Worm (Caenorhabditis elegans) whole organism, mixed stage, embryonic: ENCODE measurements around the gene C10G8.2.

Experiments
- M03D4.4 ChIP-seq: sonication (generic microtip); optimal IDR thresholded peaks from 2 replicates; lab custom pipeline; 2017; ENCODE audit warnings: mild to moderate bottlenecking, missing genetic modification characterization, missing compliant biosample characterization
- bed-3 ChIP-seq: fragments of 200-800 bp; sonication (Bioruptor generic); optimal IDR thresholded peaks from 3 replicates; lab custom pipeline; 2018; ENCODE audit warnings: mild to moderate bottlenecking, missing genetic modification characterization, moderate library complexity, missing compliant biosample characterization
- blmp-1 ChIP-seq: fragments of 150-350 bp; optimal IDR thresholded peaks from 2 replicates; lab custom pipeline; 2014; ENCODE audit warnings: missing biosample characterization, missing genetic modification characterization
- ceh-39 ChIP-seq: fragments of 150-350 bp; optimal IDR thresholded peaks from 2 replicates; lab custom pipeline; 2014; ENCODE audit warnings: missing biosample characterization, missing genetic modification characterization
- ceh-43 ChIP-seq: fragments of 200-800 bp; sonication (Bioruptor generic); optimal IDR thresholded peaks from 2 replicates; lab custom pipeline; 2018; ENCODE audit warnings: mild to moderate bottlenecking, missing genetic modification characterization, moderate library complexity, missing compliant biosample characterization
- ceh-83 ChIP-seq: fragments of 200-800 bp; sonication (Bioruptor generic); optimal IDR thresholded peaks from 2 replicates; lab custom pipeline; 2018; ENCODE audit warnings: mild to moderate bottlenecking, missing genetic modification characterization, missing compliant biosample characterization
- ces-1 ChIP-seq: fragments of 150-350 bp; optimal IDR thresholded peaks from 2 replicates; lab custom pipeline; 2014; ENCODE audit warnings: missing biosample characterization, missing genetic modification reagents, missing genetic modification characterization
- cnd-1 ChIP-seq: fragments of 200-800 bp; sonication (Bioruptor generic); optimal IDR thresholded peaks from 2 replicates; lab custom pipeline; 2018; ENCODE audit warnings: mild to moderate bottlenecking, missing genetic modification characterization, missing compliant biosample characterization
- elt-1 ChIP-seq: sonication (generic microtip); optimal IDR thresholded peaks from 2 replicates; lab custom pipeline; 2017; ENCODE audit warnings: missing genetic modification characterization, mild to moderate bottlenecking, missing compliant biosample characterization, antibody characterized with exemption, moderate library complexity, borderline replicate concordance; ENCODE audit not compliant: insufficient read depth
- elt-3 ChIP-seq: fragments of 150-350 bp; optimal IDR thresholded peaks from 2 replicates; lab custom pipeline; 2014; ENCODE audit warnings: missing biosample characterization, missing genetic modification characterization
- flh-1 ChIP-seq: fragments of 200-800 bp; sonication (Bioruptor generic); optimal IDR thresholded peaks from 2 replicates; lab custom pipeline; 2018; ENCODE audit warnings: mild to moderate bottlenecking, missing genetic modification characterization, moderate library complexity, missing compliant biosample characterization
- ham-2 ChIP-seq: fragments of 200-800 bp; sonication (Bioruptor generic); optimal IDR thresholded peaks from 2 replicates; lab custom pipeline; 2018; ENCODE audit warnings: mild to moderate bottlenecking, missing genetic modification characterization, missing compliant biosample characterization
- hlh-1 ChIP-seq: fragments of 150-350 bp; optimal IDR thresholded peaks from 2 replicates; lab custom pipeline; 2014; ENCODE audit warnings: missing biosample characterization, missing genetic modification reagents, missing genetic modification characterization
- lin-13 ChIP-seq: fragments of 150-350 bp; optimal IDR thresholded peaks from 2 replicates; lab custom pipeline; 2014; ENCODE audit warnings: missing biosample characterization, missing genetic modification characterization
- lin-32 ChIP-seq: fragments of 200-800 bp; sonication (Bioruptor generic); optimal IDR thresholded peaks from 2 replicates; lab custom pipeline; 2018; ENCODE audit warnings: mild to moderate bottlenecking, missing genetic modification characterization, missing compliant biosample characterization
- lsy-2 ChIP-seq: fragments of 150-350 bp; optimal IDR thresholded peaks from 2 replicates; lab custom pipeline; 2014; ENCODE audit warnings: missing biosample characterization, missing genetic modification characterization
- mab-5 ChIP-seq: fragments of 150-350 bp; optimal IDR thresholded peaks from 2 replicates; lab custom pipeline; 2014; ENCODE audit warnings: missing biosample characterization, missing genetic modification characterization
- mep-1 ChIP-seq: fragments of 150-350 bp; optimal IDR thresholded peaks from 2 replicates; lab custom pipeline; 2017; ENCODE audit warnings: missing biosample characterization, missing genetic modification reagents, missing genetic modification characterization, inconsistent platforms
- mls-2 ChIP-seq: sonication (generic microtip); optimal IDR thresholded peaks from 2 replicates; lab custom pipeline; 2016; ENCODE audit warnings: mild to moderate bottlenecking, missing genetic modification characterization, moderate library complexity, missing compliant biosample characterization
- nhr-12 ChIP-seq: fragments of 150-350 bp; optimal IDR thresholded peaks from 2 replicates; lab custom pipeline; 2014; ENCODE audit warnings: missing biosample characterization, missing genetic modification characterization
- nhr-2 ChIP-seq: fragments of 150-350 bp; optimal IDR thresholded peaks from 2 replicates; lab custom pipeline; 2014; ENCODE audit warnings: missing biosample characterization, missing genetic modification characterization
- nhr-28 ChIP-seq: fragments of 150-350 bp; optimal IDR thresholded peaks from 2 replicates; lab custom pipeline; 2014; ENCODE audit warnings: missing biosample characterization, missing genetic modification characterization
- pha-4 ChIP-seq: fragments of 150-350 bp; optimal IDR thresholded peaks from 2 replicates; lab custom pipeline; 2018; ENCODE audit warnings: missing biosample characterization, missing genetic modification reagents, missing genetic modification characterization
- sem-2 ChIP-seq: fragments of 200-800 bp; sonication (Bioruptor generic); optimal IDR thresholded peaks from 2 replicates; lab custom pipeline; 2018; ENCODE audit warnings: mild to moderate bottlenecking, missing genetic modification characterization, missing compliant biosample characterization
- snpc-4 ChIP-seq: fragments of 150-350 bp; optimal IDR thresholded peaks from 2 replicates; lab custom pipeline; 2014; ENCODE audit warnings: missing biosample characterization, missing genetic modification characterization
- sptf-1 ChIP-seq: sonication (generic microtip); optimal IDR thresholded peaks from 2 replicates; lab custom pipeline; 2017; ENCODE audit warnings: mild to moderate bottlenecking, missing genetic modification characterization, moderate library complexity, missing compliant biosample characterization
- tbx-8 ChIP-seq: fragments of 200-800 bp; sonication (Bioruptor generic); optimal IDR thresholded peaks from 2 replicates; lab custom pipeline; 2018; ENCODE audit warnings: mild to moderate bottlenecking, missing genetic modification characterization, moderate library complexity, missing compliant biosample characterization
- unc-120 ChIP-seq: sonication (generic microtip); optimal IDR thresholded peaks from 2 replicates; lab custom pipeline; 2017; ENCODE audit warnings: missing genetic modification characterization, missing compliant biosample characterization; ENCODE audit not compliant: poor library complexity, severe bottlenecking
- unc-39 ChIP-seq: fragments of 150-350 bp; optimal IDR thresholded peaks from 2 replicates; lab custom pipeline; 2014; ENCODE audit warnings: missing biosample characterization, missing genetic modification characterization
- unc-62 ChIP-seq: fragments of 150-350 bp; optimal IDR thresholded peaks from 2 replicates; lab custom pipeline; 2014; ENCODE audit warnings: missing biosample characterization, missing genetic modification reagents, missing genetic modification characterization
- zip-8 ChIP-seq: fragments of 150-350 bp; optimal IDR thresholded peaks from 2 replicates; lab custom pipeline; 2014; ENCODE audit warnings: missing biosample characterization, missing genetic modification characterization

C10G8.2 gene

DNA sequence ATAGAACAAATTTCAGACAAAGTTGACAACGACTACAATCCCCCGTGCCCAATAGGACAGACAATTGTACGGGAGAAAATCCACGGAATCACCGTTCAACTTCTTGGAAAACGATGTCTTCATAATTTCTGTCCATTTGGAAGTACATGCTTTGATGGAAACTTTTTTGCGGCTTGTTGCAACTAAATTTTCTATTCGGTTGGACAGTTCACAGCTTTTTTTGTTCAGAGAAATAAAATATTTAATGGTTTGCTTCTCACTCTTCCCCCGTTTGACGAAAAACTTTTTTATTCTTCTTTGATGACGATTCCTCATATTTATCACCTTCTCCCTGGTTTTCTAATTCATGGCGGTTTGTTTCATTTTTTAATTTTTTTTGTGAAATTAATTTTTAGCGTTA, at the start of gene C10G8.2:
TSS of gene C10G8.2 (plus strand) at position 301 of the 400 bp plus-strand sequence.
- TF ChIP-seq elt-3 (tag; lab: Kevin White, UChicago) (no peak), zip-8 (no peak), unc-39 (tag; lab: Kevin White, UChicago) (no peak), mab-5 (tag; lab: Kevin White, UChicago) (no peak), unc-120 (no peak)
- TF ChIP-seq, all 35 proteins: peak for 0

DNA sequence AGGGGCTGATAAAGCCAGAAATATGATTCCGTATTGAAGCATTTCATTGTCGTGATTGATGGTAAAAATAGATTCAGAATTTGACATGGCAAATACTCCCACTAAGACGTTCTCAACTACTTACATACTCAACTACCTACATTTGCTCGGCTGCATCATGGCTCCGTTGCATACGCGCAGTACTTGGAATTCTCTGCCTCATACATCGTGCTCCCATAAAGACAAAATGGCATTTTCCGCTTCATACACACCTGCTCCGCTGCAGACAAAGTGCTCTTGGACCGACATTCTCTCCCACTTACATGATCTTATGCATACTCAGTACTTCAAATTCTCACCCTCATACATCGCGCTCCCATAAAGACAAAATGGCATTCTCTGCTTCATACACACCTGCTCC, 48.6 kb upstream of the C10G8.2 start, which contains the start of the genes srt-69 and B0238.12:
TSS of gene srt-69 (minus strand) at position 101 of the 400 bp plus-strand sequence.
TSS of gene B0238.12 (plus strand) at position 264 of the 400 bp plus-strand sequence.
- TF ChIP-seq flh-1 (no peak), snpc-4 (tag; lab: Kevin White, UChicago) (no peak), bed-3 (GFP tag; lab: Kevin White, UChicago) (no peak), ham-2 (GFP tag; lab: Kevin White, UChicago) (no peak), mab-5 (tag; lab: Kevin White, UChicago) (no peak), lsy-2 (no peak)

DNA sequence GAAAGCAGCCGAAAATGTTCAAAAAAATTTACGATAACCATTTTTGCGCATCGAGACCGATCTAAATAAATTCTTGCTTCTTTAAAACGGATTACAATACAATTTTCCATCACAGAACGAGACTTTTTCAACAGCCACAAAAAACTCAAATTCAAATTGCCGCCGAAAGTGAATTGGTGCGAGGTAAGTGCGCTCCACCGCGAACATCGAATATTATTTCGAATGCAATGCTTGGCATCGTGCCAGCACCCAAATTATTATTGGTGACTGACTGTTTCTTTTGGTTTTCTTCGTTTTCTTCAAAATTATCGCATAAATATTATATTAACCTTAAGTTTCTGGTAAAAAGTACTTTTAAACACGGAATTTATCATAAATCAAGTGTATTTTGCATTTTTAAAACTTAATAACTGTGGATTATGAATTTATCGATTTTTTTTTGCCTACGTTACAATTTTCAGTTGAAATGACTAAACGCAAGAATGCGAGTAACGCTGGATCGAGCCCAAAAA, 45.1 kb upstream of the C10G8.2 start, which contains the start of gene penr-1:
TSS of gene penr-1 (plus strand) at position 462 of the 512 bp plus-strand sequence.
- TF ChIP-seq pha-4 (tag; lab: Kevin White, UChicago), result no peak
- peak; percentile 26 for TF ChIP-seq lsy-2
- TF ChIP-seq mep-1, result peak; percentile 41
- no peak for TF ChIP-seq cnd-1
- TF ChIP-seq ces-1 (GFP tag; lab: Kevin White, UChicago), result peak; percentile 50
- TF ChIP-seq lin-13 (tag; lab: Kevin White, UChicago), result peak; percentile 22
- TF ChIP-seq lin-32 (GFP tag; lab: Kevin White, UChicago), result no peak
- no peak for TF ChIP-seq hlh-1 (tag; lab: Kevin White, UChicago)
- TF ChIP-seq nhr-2, result no peak
- no peak for TF ChIP-seq bed-3 (GFP tag; lab: Kevin White, UChicago)
- TF ChIP-seq unc-39 (tag; lab: Kevin White, UChicago), result no peak
- no peak for TF ChIP-seq elt-3 (tag; lab: Kevin White, UChicago)
- no peak for TF ChIP-seq snpc-4 (tag; lab: Kevin White, UChicago)
- TF ChIP-seq ceh-43, result no peak
- no peak for TF ChIP-seq M03D4.4
- TF ChIP-seq sptf-1 (tag; lab: Kevin White, UChicago), result no peak
- TF ChIP-seq elt-1 (tag; lab: Kevin White, UChicago), result no peak
- no peak for TF ChIP-seq mab-5 (tag; lab: Kevin White, UChicago)
- no peak for TF ChIP-seq ceh-83 (GFP tag; lab: Kevin White, UChicago)
- TF ChIP-seq tbx-8 (GFP tag; lab: Kevin White, UChicago), result no peak
- no peak for TF ChIP-seq zip-8
- no peak for TF ChIP-seq sem-2
- no peak for TF ChIP-seq flh-1
- no peak for TF ChIP-seq unc-120

DNA sequence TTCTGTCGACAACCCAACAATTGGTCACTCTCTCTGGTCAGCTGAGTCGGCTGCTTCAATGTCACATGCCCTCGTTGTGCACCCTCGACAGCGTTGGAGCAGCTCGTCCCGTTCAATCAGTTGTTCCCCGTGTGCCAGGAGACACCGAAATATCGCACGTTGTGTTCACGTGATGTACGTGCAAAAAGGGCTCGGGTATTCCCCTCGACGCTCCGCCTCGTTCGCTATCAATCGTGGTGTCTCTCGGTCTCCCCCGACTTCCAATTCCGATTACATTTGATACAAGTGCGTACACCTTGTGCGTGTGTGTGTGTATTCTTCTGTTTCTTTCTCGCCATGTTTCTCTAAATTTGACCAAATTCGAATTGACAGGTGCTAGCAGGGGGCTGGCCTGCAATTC, 42.7 kb upstream of the C10G8.2 start:
- TF ChIP-seq mls-2 (tag; lab: Kevin White, UChicago) (peak; percentile 9), hlh-1 (tag; lab: Kevin White, UChicago) (peak; percentile 93), ceh-39 (tag; lab: Kevin White, UChicago) (no peak), flh-1 (no peak), unc-62 (peak; percentile 67), ham-2 (GFP tag; lab: Kevin White, UChicago) (no peak), blmp-1 (tag; lab: Kevin White, UChicago) (no peak), unc-39 (tag; lab: Kevin White, UChicago) (no peak), cnd-1 (no peak), sptf-1 (tag; lab: Kevin White, UChicago) (no peak), unc-120 (peak; percentile 92), nhr-12 (tag; lab: Kevin White, UChicago) (no peak), nhr-2 (no peak), tbx-8 (GFP tag; lab: Kevin White, UChicago) (no peak)

DNA sequence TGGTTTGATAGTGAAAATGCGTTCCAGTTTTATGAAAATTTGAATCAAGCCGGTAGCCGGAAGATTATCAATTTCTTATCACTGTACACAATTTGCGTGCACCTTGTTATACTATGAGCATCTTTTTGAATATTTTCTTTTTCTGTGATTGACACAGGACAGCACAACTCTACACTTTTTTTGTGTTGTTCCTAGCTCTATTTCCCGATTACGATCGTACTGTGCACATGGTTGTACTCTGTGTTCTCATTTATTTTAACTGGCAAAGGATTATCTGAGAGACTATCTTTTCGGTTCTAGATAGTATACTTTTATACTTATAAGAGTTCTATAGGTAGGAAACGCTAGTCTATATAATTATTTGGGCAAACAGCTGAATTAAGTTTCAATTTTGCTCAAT, 42.2 kb upstream of the C10G8.2 start:
- TF ChIP-seq mab-5 (tag; lab: Kevin White, UChicago) (no peak), zip-8 (no peak), nhr-28 (no peak), mls-2 (tag; lab: Kevin White, UChicago) (no peak), ceh-39 (tag; lab: Kevin White, UChicago) (no peak), M03D4.4 (no peak), ham-2 (GFP tag; lab: Kevin White, UChicago) (no peak)
